Worm (Caenorhabditis elegans) whole organism, L3 larva: ENCODE measurements around the gene rpap-3.

Experiments used
- R02D3.7 ChIP-seq: fragments of 150-350 bp; optimal IDR thresholded peaks from 2 replicates; lab custom pipeline; 2014; ENCODE audit warnings: missing biosample characterization, missing genetic modification characterization
- ZK546.5 ChIP-seq: sonication (generic microtip); optimal IDR thresholded peaks from 2 replicates; lab custom pipeline; 2017; ENCODE audit warnings: missing biosample characterization, missing genetic modification characterization
- aly-2 ChIP-seq: fragments of 150-350 bp; optimal IDR thresholded peaks from 2 replicates; lab custom pipeline; 2014; ENCODE audit warnings: missing biosample characterization, missing genetic modification characterization
- ama-1 ChIP-seq: fragments of 150-350 bp; optimal IDR thresholded peaks from 2 replicates; lab custom pipeline; 2018
- ceh-28 ChIP-seq: fragments of 150-350 bp; optimal IDR thresholded peaks from 2 replicates; lab custom pipeline; 2014; ENCODE audit warnings: missing biosample characterization, missing genetic modification reagents, missing genetic modification characterization
- ceh-82 ChIP-seq: fragments of 150-350 bp; optimal IDR thresholded peaks from 2 replicates; lab custom pipeline; 2014; ENCODE audit warnings: missing biosample characterization, missing genetic modification characterization
- ceh-9 ChIP-seq: sonication (generic microtip); optimal IDR thresholded peaks from 2 replicates; lab custom pipeline; 2018; ENCODE audit warnings: missing biosample characterization, missing genetic modification characterization
- daf-12 ChIP-seq: fragments of 150-350 bp; optimal IDR thresholded peaks from 2 replicates; lab custom pipeline; 2014; ENCODE audit warnings: missing biosample characterization, missing genetic modification reagents, missing genetic modification characterization
- egl-27 ChIP-seq: sonication (generic microtip); optimal IDR thresholded peaks from 4 replicates; lab custom pipeline; 2017; ENCODE audit warnings: missing biosample characterization, missing genetic modification reagents, missing genetic modification characterization
- egl-5 ChIP-seq: fragments of 150-350 bp; optimal IDR thresholded peaks from 2 replicates; lab custom pipeline; 2017; ENCODE audit warnings: missing biosample characterization, missing genetic modification reagents, missing genetic modification characterization, inconsistent platforms
- elt-1 ChIP-seq: fragments of 150-350 bp; optimal IDR thresholded peaks from 2 replicates; lab custom pipeline; 2014; ENCODE audit warnings: missing biosample characterization, missing genetic modification characterization
- elt-2 ChIP-seq: sonication (generic microtip); optimal IDR thresholded peaks from 2 replicates; lab custom pipeline; 2016; ENCODE audit warnings: missing genetic modification reagents, mild to moderate bottlenecking, missing genetic modification characterization, missing compliant biosample characterization
- fos-1 ChIP-seq: fragments of 150-350 bp; optimal IDR thresholded peaks from 2 replicates; lab custom pipeline; 2014; ENCODE audit warnings: missing biosample characterization, missing genetic modification characterization
- hmg-11 ChIP-seq: sonication (generic microtip); optimal IDR thresholded peaks from 2 replicates; lab custom pipeline; 2016; ENCODE audit warnings: missing genetic modification characterization, missing compliant biosample characterization
- jun-1 ChIP-seq: fragments of 150-350 bp; optimal IDR thresholded peaks from 2 replicates; lab custom pipeline; 2014; ENCODE audit warnings: missing biosample characterization, missing genetic modification reagents, missing genetic modification characterization
- lin-39 ChIP-seq: fragments of 150-350 bp; optimal IDR thresholded peaks from 2 replicates; lab custom pipeline; 2018; ENCODE audit warnings: missing biosample characterization, missing genetic modification reagents, missing genetic modification characterization
- lsy-12 ChIP-seq: sonication (generic microtip); optimal IDR thresholded peaks from 2 replicates; lab custom pipeline; 2016; ENCODE audit warnings: mild to moderate bottlenecking, missing genetic modification characterization, missing compliant biosample characterization
- mdl-1 ChIP-seq: fragments of 150-350 bp; optimal IDR thresholded peaks from 2 replicates; lab custom pipeline; 2014; ENCODE audit warnings: missing biosample characterization, missing genetic modification characterization
- mml-1 ChIP-seq: fragments of 150-350 bp; sonication (generic microtip); optimal IDR thresholded peaks from 3 replicates; lab custom pipeline; 2014; ENCODE audit warnings: missing biosample characterization, missing genetic modification characterization
- nfya-1 ChIP-seq: sonication (generic microtip); optimal IDR thresholded peaks from 2 replicates; lab custom pipeline; 2017; ENCODE audit warnings: missing genetic modification characterization, mild to moderate bottlenecking, missing compliant biosample characterization, antibody characterized with exemption, moderate library complexity; ENCODE audit not compliant: insufficient read depth
- nhr-11 ChIP-seq: fragments of 150-350 bp; optimal IDR thresholded peaks from 2 replicates; lab custom pipeline; 2014; ENCODE audit warnings: missing biosample characterization, missing genetic modification characterization
- nhr-12 ChIP-seq: fragments of 150-350 bp; optimal IDR thresholded peaks from 2 replicates; lab custom pipeline; 2014; ENCODE audit warnings: missing biosample characterization, missing genetic modification characterization
- nhr-23 ChIP-seq: fragments of 150-350 bp; optimal IDR thresholded peaks from 2 replicates; lab custom pipeline; 2014; ENCODE audit warnings: missing biosample characterization, missing genetic modification reagents, missing genetic modification characterization
- nhr-237 ChIP-seq: fragments of 150-350 bp; optimal IDR thresholded peaks from 2 replicates; lab custom pipeline; 2014; ENCODE audit warnings: missing biosample characterization, missing genetic modification characterization
- nhr-25 ChIP-seq: sonication (generic microtip); optimal IDR thresholded peaks from 2 replicates; lab custom pipeline; 2017; ENCODE audit warnings: missing biosample characterization, missing genetic modification characterization
- nhr-28 ChIP-seq: fragments of 150-350 bp; optimal IDR thresholded peaks from 2 replicates; lab custom pipeline; 2014; ENCODE audit warnings: missing biosample characterization, missing genetic modification characterization
- nhr-43 ChIP-seq: sonication (generic microtip); optimal IDR thresholded peaks from 2 replicates; lab custom pipeline; 2016; ENCODE audit warnings: mild to moderate bottlenecking, missing genetic modification characterization, missing compliant biosample characterization; ENCODE audit not compliant: poor library complexity, severe bottlenecking
- nhr-67 ChIP-seq: fragments of 150-350 bp; optimal IDR thresholded peaks from 2 replicates; lab custom pipeline; 2014; ENCODE audit warnings: missing biosample characterization, missing genetic modification characterization
- nhr-76 ChIP-seq: fragments of 150-350 bp; sonication (generic microtip); optimal IDR thresholded peaks from 5 replicates; lab custom pipeline; 2014; ENCODE audit warnings: missing biosample characterization, missing genetic modification characterization
- nhr-77 ChIP-seq: fragments of 150-350 bp; optimal IDR thresholded peaks from 2 replicates; lab custom pipeline; 2014; ENCODE audit warnings: missing biosample characterization, missing genetic modification characterization
- pha-4 ChIP-seq: fragments of 150-350 bp; optimal IDR thresholded peaks from 2 replicates; lab custom pipeline; 2014; ENCODE audit warnings: missing biosample characterization, missing genetic modification reagents, missing genetic modification characterization
- pqm-1 ChIP-seq: fragments of 150-350 bp; optimal IDR thresholded peaks from 2 replicates; lab custom pipeline; 2017; ENCODE audit warnings: missing biosample characterization, missing genetic modification characterization, inconsistent platforms
- sea-2 ChIP-seq: fragments of 150-350 bp; sonication (generic microtip); optimal IDR thresholded peaks from 4 replicates; lab custom pipeline; 2014; ENCODE audit warnings: missing biosample characterization, missing genetic modification reagents, missing genetic modification characterization
- skn-1 ChIP-seq: fragments of 150-350 bp; optimal IDR thresholded peaks from 2 replicates; lab custom pipeline; 2014; ENCODE audit warnings: missing biosample characterization, missing genetic modification characterization
- snpc-4 ChIP-seq: fragments of 150-350 bp; optimal IDR thresholded peaks from 2 replicates; lab custom pipeline; 2014; ENCODE audit warnings: missing biosample characterization, missing genetic modification characterization
- tbx-2 ChIP-seq: sonication (generic microtip); optimal IDR thresholded peaks from 2 replicates; lab custom pipeline; 2016; ENCODE audit warnings: mild to moderate bottlenecking, missing genetic modification characterization, missing compliant biosample characterization
- unc-62 ChIP-seq: fragments of 150-350 bp; sonication (generic microtip); optimal IDR thresholded peaks from 4 replicates; lab custom pipeline; 2014; ENCODE audit warnings: missing biosample characterization, missing genetic modification reagents, missing genetic modification characterization
- zag-1 ChIP-seq: fragments of 150-350 bp; optimal IDR thresholded peaks from 2 replicates; lab custom pipeline; 2014; ENCODE audit warnings: missing biosample characterization, missing genetic modification characterization
- ztf-11 ChIP-seq: fragments of 150-350 bp; optimal IDR thresholded peaks from 2 replicates; lab custom pipeline; 2014; ENCODE audit warnings: missing biosample characterization, missing genetic modification characterization
- ztf-4 ChIP-seq: fragments of 150-350 bp; optimal IDR thresholded peaks from 2 replicates; lab custom pipeline; 2014; ENCODE audit warnings: missing biosample characterization, missing genetic modification characterization

Gene rpap-3

ce11 chrIV:7796432-7797113 is 17.8 kb upstream of the rpap-3 start, which contains the start of gene sgo-1:
Gene sgo-1, minus strand, starts transcription at chrIV:7796482.
- TF ChIP-seq mdl-1 (tag; lab: Kevin White, UChicago) (no peak), pqm-1 (tag; lab: Kevin White, UChicago) (no peak), ceh-9 (tag; lab: Kevin White, UChicago) (no peak), nhr-28 (tag; lab: Kevin White, UChicago) (no peak), egl-27 (tag; lab: Kevin White, UChicago) (no peak), sea-2 (no peak), jun-1 (tag; lab: Kevin White, UChicago) (no peak), hmg-11 (tag; lab: Kevin White, UChicago) (no peak), fos-1 (tag; lab: Kevin White, UChicago) (no peak), elt-1 (tag; lab: Kevin White, UChicago) (no peak)

DNA sequence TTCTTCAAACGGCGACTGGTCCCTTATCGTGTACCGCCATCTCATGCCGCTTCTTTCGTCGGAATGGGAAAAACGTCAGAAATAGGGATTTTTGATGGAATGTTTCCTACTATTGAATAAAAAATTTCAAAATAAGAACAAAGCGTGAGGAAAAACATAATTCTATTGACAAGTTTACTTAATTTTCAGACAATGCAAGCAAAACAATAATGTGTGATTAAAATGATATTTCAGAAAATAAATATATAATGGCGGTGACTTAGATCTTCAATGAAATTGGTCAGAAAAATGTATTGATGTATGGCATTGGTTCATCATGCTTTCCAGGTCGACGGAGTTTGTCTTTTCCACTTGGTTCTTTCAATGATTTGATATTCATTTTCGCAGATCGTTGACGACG is 15.9 kb upstream of the rpap-3 start, which contains the start of gene ntp-1:
Gene ntp-1 (minus strand): TSS at position 101 of the 400 bp plus-strand sequence.
- TF ChIP-seq tbx-2 (tag; lab: Kevin White, UChicago) (no peak), egl-27 (tag; lab: Kevin White, UChicago) (no peak)

DNA sequence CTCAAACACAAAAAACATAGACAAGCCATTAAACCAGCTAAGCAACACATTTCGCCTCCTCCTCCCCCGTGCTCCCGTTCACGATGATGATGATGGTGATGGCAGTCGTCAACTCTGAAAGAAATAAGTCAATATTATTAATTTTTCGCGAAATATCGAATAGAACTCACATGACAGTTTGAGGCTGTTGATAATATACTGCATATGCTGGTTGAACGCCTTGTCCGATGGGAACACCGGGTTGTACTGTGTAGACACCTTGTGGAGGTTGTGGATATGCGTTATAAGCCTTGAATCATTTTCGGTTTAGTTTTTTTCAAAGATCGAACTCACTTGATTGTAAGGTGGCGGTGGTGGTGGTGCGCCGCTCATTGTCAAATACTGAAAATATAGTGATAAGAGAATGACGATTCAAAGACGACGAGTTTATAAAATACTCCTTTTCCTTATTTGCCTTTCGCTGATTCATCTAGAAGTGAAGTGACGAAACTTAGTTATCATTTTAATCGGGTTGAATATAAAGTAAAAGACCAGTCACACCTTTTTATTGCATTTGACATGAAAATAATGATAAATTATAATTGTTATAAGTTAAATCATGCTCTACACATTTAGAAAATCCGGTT is 13.2 kb upstream of the rpap-3 start, which contains the start of gene C33H5.13:
Gene C33H5.13 (minus strand): TSS at position 443 of the 626 bp plus-strand sequence.
- TF ChIP-seq egl-5 (tag; lab: Kevin White, UChicago) (no peak), nhr-237 (tag; lab: Kevin White, UChicago) (no peak), snpc-4 (tag; lab: Kevin White, UChicago) (no peak), daf-12 (tag; lab: Kevin White, UChicago) (no peak), nhr-67 (tag; lab: Kevin White, UChicago) (no peak), ama-1 (lab: Kevin White, UChicago) (no peak), lsy-12 (tag; lab: Kevin White, UChicago) (no peak), ceh-82 (no peak), mml-1 (no peak), ZK546.5 (tag; lab: Kevin White, UChicago) (no peak), nhr-77 (tag; lab: Kevin White, UChicago) (no peak), ztf-11 (no peak), skn-1 (no peak), nfya-1 (no peak), lin-39 (tag; lab: Kevin White, UChicago) (no peak), ceh-9 (tag; lab: Kevin White, UChicago) (no peak), ztf-4 (tag; lab: Kevin White, UChicago) (no peak), zag-1 (tag; lab: Kevin White, UChicago) (no peak), tbx-2 (tag; lab: Kevin White, UChicago) (no peak), elt-2 (tag; lab: Kevin White, UChicago) (peak; percentile 79), nhr-23 (tag; lab: Kevin White, UChicago) (no peak), pha-4 (tag; lab: Kevin White, UChicago) (peak; percentile 49), pqm-1 (tag; lab: Kevin White, UChicago) (peak; percentile 73), hmg-11 (tag; lab: Kevin White, UChicago) (no peak)

- TF ChIP-seq egl-5 (tag; lab: Kevin White, UChicago) (peak; percentile 96), ZK546.5 (tag; lab: Kevin White, UChicago) (no peak), hmg-11 (tag; lab: Kevin White, UChicago) (peak; percentile 66), R02D3.7 (tag; lab: Kevin White, UChicago) (peak; percentile 68), nfya-1 (peak; percentile 98), nhr-23 (tag; lab: Kevin White, UChicago) (peak; percentile 73), skn-1 (peak; percentile 90), snpc-4 (tag; lab: Kevin White, UChicago) (peak; percentile 82), nhr-12 (tag; lab: Kevin White, UChicago) (no peak), nhr-25 (tag; lab: Kevin White, UChicago) (peak; percentile 78), ceh-28 (tag; lab: Kevin White, UChicago) (peak; percentile 40), mml-1 (no peak), elt-1 (tag; lab: Kevin White, UChicago) (peak; percentile 57), ztf-11 (no peak), jun-1 (tag; lab: Kevin White, UChicago) (peak; percentile 59), ceh-9 (tag; lab: Kevin White, UChicago) (no peak), sea-2 (no peak), nhr-76 (tag; lab: Kevin White, UChicago) (no peak), unc-62 (peak; percentile 28), zag-1 (tag; lab: Kevin White, UChicago) (no peak), pha-4 (tag; lab: Kevin White, UChicago) (peak; percentile 97), ama-1 (lab: Kevin White, UChicago) (peak; percentile 75), lin-39 (tag; lab: Kevin White, UChicago) (peak; percentile 98), pqm-1 (tag; lab: Kevin White, UChicago) (peak; percentile 44), egl-27 (tag; lab: Kevin White, UChicago) (peak; percentile 9), aly-2 (no peak), nhr-11 (tag; lab: Kevin White, UChicago) (peak; percentile 28), nhr-43 (tag; lab: Kevin White, UChicago) (peak; percentile 64)
Measured at ce11 chrIV:7790801-7791588, 12.2 kb upstream of the rpap-3 start, which contains the start of gene rsp-6. Gene rsp-6, minus strand, starts transcription at chrIV:7791229.
